Worm (Caenorhabditis elegans): Measurements from ENCODE around the gene M6.11.

M6.11 gene

ce11 chrX:591056-591455, 50.3 kb downstream of the M6.11 start:
- no peak for TF ChIP-seq nhr-27 (tag; optimal IDR thresholded peaks at IDR 0.05)
- no peak for TF ChIP-seq lsl-1 (GFP tag; optimal IDR thresholded peaks at IDR 0.05)
- no peak for TF ChIP-seq hsf-1 (GFP tag; IDR thresholded peaks at IDR 0.05)
- TF ChIP-seq B0261.1 (tag; optimal IDR thresholded peaks at IDR 0.05) = no peak
- no peak for TF ChIP-seq nhr-90 (tag; optimal IDR thresholded peaks at IDR 0.05)
- no peak for TF ChIP-seq hmg-20 (GFP tag; IDR thresholded peaks at IDR 0.05)
- no peak for TF ChIP-seq ZK185.1 (tag; optimal IDR thresholded peaks at IDR 0.05; ENCODE audit: poor library complexity, severe bottlenecking)
- no peak for TF ChIP-seq attf-6 (GFP tag; IDR thresholded peaks at IDR 0.05)
- TF ChIP-seq lin-54 (GFP tag; optimal IDR thresholded peaks at IDR 0.05) = no peak
- no peak for TF ChIP-seq egl-44 (GFP tag; IDR thresholded peaks at IDR 0.05)
